Worm (Caenorhabditis elegans) whole organism, L1 larva: ENCODE measurements around the gene ttr-7.
A peak's percentile ranks its signal among the peaks of the same experiment; 100 is the strongest.

Experiments
- aha-1 ChIP-seq: fragments of 150-350 bp; optimal IDR thresholded peaks from 2 replicates; lab custom pipeline; 2014; ENCODE audit warnings: missing biosample characterization, missing genetic modification characterization
- ama-1 ChIP-seq: fragments of 150-350 bp; optimal IDR thresholded peaks from 2 replicates; lab custom pipeline; 2014
- ceh-88 ChIP-seq: fragments of 200-800 bp; sonication (Bioruptor generic); IDR thresholded peaks from 2 replicates; pipeline ENCODE4 v1.3.6; 2022; ENCODE audit warnings: missing genetic modification characterization, missing compliant biosample characterization
- egl-27 ChIP-seq, 2 experiments: fragments of 150-350 bp in 1 of 2; sonication (generic microtip); optimal IDR thresholded peaks; 3 replicates each; lab custom pipeline; 2017 to 2018; ENCODE audit warnings: missing biosample characterization in 2 of 2, missing genetic modification characterization in 2 of 2, missing genetic modification reagents in 2 of 2
- mef-2 ChIP-seq: fragments of 150-350 bp; optimal IDR thresholded peaks from 2 replicates; lab custom pipeline; 2014; ENCODE audit warnings: missing biosample characterization, missing genetic modification characterization
- mep-1 ChIP-seq: fragments of 150-350 bp; optimal IDR thresholded peaks from 2 replicates; lab custom pipeline; 2014; ENCODE audit warnings: missing biosample characterization, missing genetic modification characterization
- nhr-237 ChIP-seq: fragments of 150-350 bp; optimal IDR thresholded peaks from 2 replicates; lab custom pipeline; 2014; ENCODE audit warnings: missing biosample characterization, missing genetic modification characterization
- nhr-28 ChIP-seq: fragments of 150-350 bp; optimal IDR thresholded peaks from 2 replicates; lab custom pipeline; 2014; ENCODE audit warnings: missing biosample characterization, missing genetic modification characterization
- nhr-76 ChIP-seq: sonication (generic microtip); optimal IDR thresholded peaks from 2 replicates; lab custom pipeline; 2017; ENCODE audit warnings: missing biosample characterization, missing genetic modification characterization
- tbx-2 ChIP-seq: sonication (generic microtip); optimal IDR thresholded peaks from 2 replicates; lab custom pipeline; 2016; ENCODE audit warnings: missing genetic modification characterization, missing compliant biosample characterization
- zip-4 ChIP-seq: fragments of 200-800 bp; sonication (Bioruptor generic); optimal IDR thresholded peaks from 2 replicates; lab custom pipeline; 2018; ENCODE audit warnings: mild to moderate bottlenecking, missing genetic modification characterization, moderate library complexity, missing compliant biosample characterization
- ztf-11 ChIP-seq, 2 experiments: sonication (generic microtip); optimal IDR thresholded peaks; 2 replicates each; lab custom pipeline; 2016 to 2017; ENCODE audit warnings: missing genetic modification characterization in 2 of 2, missing biosample characterization in 1 of 2, missing compliant biosample characterization in 1 of 2

ce11 chrIII:564786-565185 lies 41.0 kb upstream of the ttr-7 start:
- TF ChIP-seq nhr-76 (tag; lab: Kevin White, UChicago) = no peak
- no peak for TF ChIP-seq nhr-28 (tag; lab: Kevin White, UChicago)
- no peak for TF ChIP-seq nhr-237
- TF ChIP-seq ztf-11 (tag; optimal IDR thresholded peaks at IDR 0.05; lab: Kevin White, UChicago) = no peak
- TF ChIP-seq ama-1 = no peak
- peak; percentile 51 for TF ChIP-seq mep-1 (tag; lab: Kevin White, UChicago)
- no peak for TF ChIP-seq tbx-2 (tag; lab: Kevin White, UChicago)
- TF ChIP-seq egl-27 (tag; optimal IDR thresholded peaks at IDR 0.05; lab: Kevin White, UChicago) = no peak
- TF ChIP-seq zip-4 (GFP tag; lab: Kevin White, UChicago) = no peak
- no peak for TF ChIP-seq ceh-88
- TF ChIP-seq aha-1 (tag; lab: Kevin White, UChicago) = no peak
- no peak for TF ChIP-seq mef-2 (tag; lab: Kevin White, UChicago)
